Fruit fly (Drosophila melanogaster): Measurements from ENCODE around the gene ome.

Gene ome

DNA sequence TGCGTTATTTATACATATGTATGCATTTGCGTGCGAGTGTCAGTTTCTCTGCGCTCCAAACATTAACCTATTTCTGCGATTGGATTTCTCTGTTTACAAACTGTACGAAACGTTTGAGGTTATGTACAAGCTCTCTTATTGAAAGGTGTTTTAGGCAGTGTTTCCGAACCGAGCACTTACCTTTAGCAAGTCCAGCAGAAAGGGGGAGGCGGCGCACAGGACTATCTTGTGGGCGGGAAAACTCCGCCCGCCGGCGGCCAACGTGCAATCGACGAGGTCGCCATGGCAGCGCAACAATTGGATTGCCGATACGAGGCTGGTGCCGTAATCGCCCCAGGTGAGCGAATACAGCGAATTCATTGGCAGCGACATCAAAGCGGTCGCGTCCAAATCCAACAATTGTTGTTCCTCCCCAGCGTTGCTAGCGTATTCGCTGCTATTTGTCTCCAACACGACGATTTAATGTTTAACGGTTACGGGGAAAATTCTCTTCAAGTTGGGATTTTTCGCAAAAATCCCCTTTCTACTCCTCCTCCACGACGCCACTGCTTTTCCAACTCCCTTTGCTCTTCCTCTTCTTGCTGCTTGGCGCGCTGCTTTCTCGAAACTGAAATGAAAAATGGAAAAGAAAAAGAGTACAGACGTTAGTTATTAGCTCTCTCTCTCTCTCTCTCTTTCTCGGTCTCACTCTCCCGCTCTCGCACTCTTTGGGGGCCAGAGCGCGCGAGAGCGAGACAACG lies 84.3 kb downstream of the ome start (continued):
- TF ChIP-seq CG9817 (tag; optimal IDR thresholded peaks at IDR 0.05) = peak; percentile 84
- TF ChIP-seq CG11696 (GFP tag; IDR thresholded peaks at IDR 0.05) = peak; percentile 74
- TF ChIP-seq prd (optimal IDR thresholded peaks at IDR 0.05) = no peak
- TF ChIP-seq prd (GFP tag; IDR thresholded peaks at IDR 0.05) = peak; percentile 92
- TF ChIP-seq CG31224 (GFP tag; IDR thresholded peaks at IDR 0.05) = peak; percentile 85
- TF ChIP-seq CG16863 (GFP tag; optimal IDR thresholded peaks at IDR 0.05) = peak; percentile 83
- TF ChIP-seq zen (tag; optimal IDR thresholded peaks at IDR 0.05) = peak; percentile 64
- TF ChIP-seq Sox102F (GFP tag; optimal IDR thresholded peaks at IDR 0.05) = peak; percentile 90
- TF ChIP-seq nmo (GFP tag; optimal IDR thresholded peaks at IDR 0.05) = peak; percentile 85
- peak; percentile 64 for TF ChIP-seq CG3995 (GFP tag; optimal IDR thresholded peaks at IDR 0.05)
- TF ChIP-seq CG13775 (GFP tag; optimal IDR thresholded peaks at IDR 0.05) = peak; percentile 87
- peak; percentile 88 for TF ChIP-seq seq (GFP tag; IDR thresholded peaks at IDR 0.05)
- peak; percentile 81 for TF ChIP-seq fd96Cb (tag; optimal IDR thresholded peaks at IDR 0.05)
- no peak for TF ChIP-seq sd (tag; optimal IDR thresholded peaks at IDR 0.05)
- TF ChIP-seq CG14441 (GFP tag; IDR thresholded peaks at IDR 0.05) = peak; percentile 90
- no peak for TF ChIP-seq Lpt (GFP tag; optimal IDR thresholded peaks at IDR 0.05)
- TF ChIP-seq Deaf1 (tag; optimal IDR thresholded peaks at IDR 0.05) = peak; percentile 37
- peak; percentile 63 for TF ChIP-seq CG6765 (GFP tag; optimal IDR thresholded peaks at IDR 0.05)
- TF ChIP-seq Oaz (GFP tag; IDR thresholded peaks at IDR 0.05) = peak; percentile 85
- peak; percentile 76 for TF ChIP-seq disco-r (GFP tag; optimal IDR thresholded peaks at IDR 0.05)
- TF ChIP-seq ind (GFP tag; optimal IDR thresholded peaks at IDR 0.05) = peak; percentile 94
- TF ChIP-seq bab2 (GFP tag; optimal IDR thresholded peaks at IDR 0.05) = peak; percentile 92
- TF ChIP-seq ci (GFP tag; IDR thresholded peaks at IDR 0.05) = peak; percentile 96
- peak; percentile 78 for TF ChIP-seq CG15514 (GFP tag; optimal IDR thresholded peaks at IDR 0.05)
- TF ChIP-seq CG9727 (GFP tag; optimal IDR thresholded peaks at IDR 0.05) = peak; percentile 87
- TF ChIP-seq Ravus (GFP tag; IDR thresholded peaks at IDR 0.05) = peak; percentile 60
- TF ChIP-seq CG4820 (GFP tag; optimal IDR thresholded peaks at IDR 0.05) = peak; percentile 84
- peak; percentile 95 for TF ChIP-seq vvl (GFP tag; IDR thresholded peaks at IDR 0.05)
- TF ChIP-seq Six4 (GFP tag; optimal IDR thresholded peaks at IDR 0.05) = peak; percentile 75
- TF ChIP-seq CG7963 (GFP tag; IDR thresholded peaks at IDR 0.05; ENCODE audit: partially characterized antibody) = no peak
- peak; percentile 79 for TF ChIP-seq CG3407 (GFP tag; optimal IDR thresholded peaks at IDR 0.05)
- TF ChIP-seq org-1 (GFP tag; optimal IDR thresholded peaks at IDR 0.05) = peak; percentile 84
- peak; percentile 26 for TF ChIP-seq trem (tag; optimal IDR thresholded peaks at IDR 0.05)
- peak; percentile 89 for TF ChIP-seq tx (GFP tag; optimal IDR thresholded peaks at IDR 0.05)
- TF ChIP-seq Hmr (GFP tag; optimal IDR thresholded peaks at IDR 0.05) = peak; percentile 95
- peak; percentile 90 to 92 for TF ChIP-seq dpn (GFP tag; optimal IDR thresholded peaks at IDR 0.05)
- peak; percentile 93 for TF ChIP-seq her (GFP tag; optimal IDR thresholded peaks at IDR 0.05)
- peak; percentile 76 for TF ChIP-seq CG10979 (tag; optimal IDR thresholded peaks at IDR 0.05)
- peak; percentile 37; the same call in 1 of the 3 replicates for TF ChIP-seq CG6791 (GFP tag; IDR thresholded peaks at IDR 0.05; ENCODE audit: partially characterized antibody)
- TF ChIP-seq br (optimal IDR thresholded peaks at IDR 0.05) = no peak
- TF ChIP-seq CG2202 (tag; optimal IDR thresholded peaks at IDR 0.05) = peak; percentile 44
- TF ChIP-seq tll (GFP tag; optimal IDR thresholded peaks at IDR 0.05) = no peak
- peak; percentile 81 for TF ChIP-seq BtbVII (GFP tag; optimal IDR thresholded peaks at IDR 0.05)
- peak; percentile 84 for TF ChIP-seq PHDP (tag; optimal IDR thresholded peaks at IDR 0.05)
- peak; percentile 82 for TF ChIP-seq CG1602 (GFP tag; optimal IDR thresholded peaks at IDR 0.05)
- TF ChIP-seq CG4707 (GFP tag; optimal IDR thresholded peaks at IDR 0.05) = peak; percentile 53
- TF ChIP-seq Dip2 (GFP tag; IDR thresholded peaks at IDR 0.05) = 0 out of 2 replicates have a peak, but pooled peaks have one; percentile 12
- TF ChIP-seq CG3838 (GFP tag; optimal IDR thresholded peaks at IDR 0.05) = no peak
- TF ChIP-seq CG7271 (tag; optimal IDR thresholded peaks at IDR 0.05) = no peak
- peak; percentile 82 for TF ChIP-seq oc (tag; optimal IDR thresholded peaks at IDR 0.05)

Measured in whole organism, embryonic.